Worm (Caenorhabditis elegans): ENCODE measurements around the gene dgk-2.

- TF ChIP-seq mdl-1 (tag; optimal IDR thresholded peaks at IDR 0.05) (no peak), ceh-28 (tag; optimal IDR thresholded peaks at IDR 0.05) (no peak), lin-15B (tag; optimal IDR thresholded peaks at IDR 0.05) (no peak), pqm-1 (tag; optimal IDR thresholded peaks at IDR 0.05) (no peak)
Measured at ce11 chrX:4553033-4553432, 48.8 kb upstream of the dgk-2 start.
